Worm (Caenorhabditis elegans) whole organism, midembryonic: ENCODE measurements around the gene sax-1.

ENCODE experiments used
- T22C8.4 ChIP-seq: fragments of 200-800 bp; sonication (Bioruptor generic); IDR thresholded peaks from 2 replicates; pipeline ENCODE4 v1.3.6; 2022; ENCODE audit warnings: missing genetic modification characterization, missing compliant biosample characterization
- cog-1 ChIP-seq: sonication (generic microtip); optimal IDR thresholded peaks from 2 replicates; lab custom pipeline; 2016; ENCODE audit warnings: missing genetic modification characterization, missing compliant biosample characterization
- flt-1 ChIP-seq: fragments of 200-800 bp; sonication (Bioruptor generic); IDR thresholded peaks from 2 replicates; pipeline ENCODE4 v1.3.6; 2022; ENCODE audit warnings: missing genetic modification characterization, missing compliant biosample characterization
- klf-2 ChIP-seq: fragments of 200-800 bp; sonication (Bioruptor generic); conservative IDR thresholded peaks from 2 replicates; pipeline ENCODE4 v1.3.6; 2022; ENCODE audit warnings: missing genetic modification reagents, missing genetic modification characterization, missing compliant biosample characterization
- med-1 ChIP-seq: sonication (generic microtip); optimal IDR thresholded peaks from 2 replicates; lab custom pipeline; 2017; ENCODE audit warnings: missing genetic modification characterization, mild to moderate bottlenecking, missing compliant biosample characterization, antibody characterized with exemption, missing genetic modification reagents; ENCODE audit not compliant: insufficient read depth
- ref-1 ChIP-seq: fragments of 200-800 bp; sonication (Bioruptor generic); conservative IDR thresholded peaks from 2 replicates; pipeline ENCODE4 v1.3.6; 2022; ENCODE audit warnings: missing genetic modification reagents, missing genetic modification characterization, missing compliant biosample characterization
- tab-1 ChIP-seq: fragments of 200-800 bp; sonication (Bioruptor generic); IDR thresholded peaks from 2 replicates; pipeline ENCODE4 v1.3.6; 2022; ENCODE audit warnings: missing genetic modification characterization, missing compliant biosample characterization
- ztf-23 ChIP-seq: fragments of 200-800 bp; sonication (Bioruptor generic); IDR thresholded peaks from 2 replicates; pipeline ENCODE4 v1.3.6; 2022; ENCODE audit warnings: missing genetic modification reagents, missing genetic modification characterization, missing compliant biosample characterization
- ztf-29 ChIP-seq: fragments of 200-800 bp; sonication (Bioruptor generic); IDR thresholded peaks from 2 replicates; pipeline ENCODE4 v1.3.6; 2022; ENCODE audit warnings: missing genetic modification reagents, missing genetic modification characterization, missing compliant biosample characterization

sax-1 gene

DNA sequence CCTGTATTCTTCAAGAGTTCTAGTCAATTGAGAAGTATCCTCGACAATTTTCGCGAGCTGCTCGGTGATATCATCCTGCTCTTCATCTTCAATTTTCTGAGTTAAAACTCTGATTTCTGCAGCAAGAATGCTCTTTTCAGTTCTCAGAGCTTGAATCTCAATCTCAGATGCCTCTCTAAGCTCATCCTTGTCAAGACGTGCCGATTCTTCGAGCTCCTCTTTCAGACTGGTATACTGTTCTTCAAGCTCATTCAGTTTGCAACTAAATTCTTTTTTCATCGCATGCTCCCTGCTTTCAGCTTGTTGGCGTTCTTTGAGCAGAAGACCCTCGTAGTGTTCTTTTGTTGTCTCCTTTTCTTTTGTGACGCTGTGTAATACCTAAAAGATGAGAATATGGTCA lies 36.5 kb upstream of the sax-1 start:
- no peak for TF ChIP-seq ref-1 (GFP tag; lab: Robert Waterston, UW)

DNA sequence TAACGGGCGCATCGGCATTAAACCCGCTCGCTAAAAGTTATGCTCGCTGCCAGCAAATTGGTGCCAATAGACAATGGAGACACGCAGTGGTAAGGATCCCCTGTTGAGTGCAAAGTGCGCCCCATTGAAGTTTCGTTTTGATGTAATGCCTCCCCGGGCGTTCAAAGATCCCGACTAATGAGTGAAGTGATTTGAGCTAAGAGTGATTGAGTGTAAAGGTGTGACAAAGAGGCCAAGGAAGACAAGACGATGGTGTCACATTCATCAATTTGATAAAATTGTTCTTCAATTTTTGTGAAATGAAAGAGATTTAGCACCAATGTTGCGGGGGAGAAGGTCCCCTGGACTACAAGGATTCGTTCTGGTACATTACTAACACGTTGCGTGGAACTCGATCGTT lies 33.1 kb upstream of the sax-1 start:
- TF ChIP-seq cog-1 (tag; lab: Kevin White, UChicago), result no peak
- no peak for TF ChIP-seq ref-1 (GFP tag; lab: Robert Waterston, UW)
- TF ChIP-seq ztf-23 (GFP tag; lab: Robert Waterston, UW), result no peak
- TF ChIP-seq med-1 (GFP tag; lab: Kevin White, UChicago), result no peak
- no peak for TF ChIP-seq T22C8.4 (GFP tag; lab: Robert Waterston, UW)
- TF ChIP-seq klf-2 (GFP tag; lab: Robert Waterston, UW), result no peak
- no peak for TF ChIP-seq flt-1 (GFP tag; lab: Robert Waterston, UW)
- no peak for TF ChIP-seq ztf-29 (GFP tag; lab: Robert Waterston, UW)
- no peak for TF ChIP-seq tab-1 (GFP tag; lab: Robert Waterston, UW)

DNA sequence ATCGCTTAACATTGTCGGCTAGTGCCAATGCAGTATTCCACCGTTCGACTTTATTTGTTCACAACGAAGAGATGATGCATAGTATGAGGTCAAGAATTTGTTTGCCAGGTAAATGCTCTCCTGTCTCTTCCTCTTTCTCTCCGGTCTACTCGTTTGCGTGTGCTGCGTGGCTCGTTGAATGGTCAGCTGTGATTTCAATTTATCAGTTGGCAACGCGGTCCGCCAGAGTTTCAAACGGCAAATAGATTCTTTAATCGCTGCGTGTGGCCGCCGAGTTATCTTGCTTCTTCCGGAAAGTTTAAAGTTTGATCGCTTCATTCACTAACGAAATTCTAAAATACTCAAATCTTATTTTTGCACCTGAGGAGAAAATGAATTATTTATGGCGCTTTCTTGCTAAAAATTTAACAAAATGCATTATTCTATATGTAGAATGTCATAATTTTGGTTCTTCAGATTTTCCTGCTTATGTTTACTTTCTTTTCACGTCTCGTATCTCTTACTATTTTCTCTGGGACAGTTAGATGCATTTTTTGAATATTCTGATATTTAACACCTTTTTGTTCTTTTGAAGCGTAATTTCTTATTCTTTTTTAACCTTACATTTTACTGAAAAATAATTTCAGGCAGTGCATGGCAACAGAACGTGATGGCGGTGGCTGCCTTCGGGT lies 30.7 kb upstream of the sax-1 start, which contains the start of gene tsp-17:
Gene tsp-17, plus strand, starts transcription at position 621 of the 671 bp plus-strand sequence.
- no peak for TF ChIP-seq T22C8.4 (GFP tag; lab: Robert Waterston, UW)
- TF ChIP-seq ztf-29 (GFP tag; lab: Robert Waterston, UW), result no peak
- TF ChIP-seq ref-1 (GFP tag; lab: Robert Waterston, UW), result no peak
- no peak for TF ChIP-seq ztf-23 (GFP tag; lab: Robert Waterston, UW)
- no peak for TF ChIP-seq flt-1 (GFP tag; lab: Robert Waterston, UW)
- TF ChIP-seq tab-1 (GFP tag; lab: Robert Waterston, UW), result no peak
- TF ChIP-seq med-1 (GFP tag; lab: Kevin White, UChicago), result no peak
- no peak for TF ChIP-seq cog-1 (tag; lab: Kevin White, UChicago)
- no peak for TF ChIP-seq klf-2 (GFP tag; lab: Robert Waterston, UW)

ce11 chrX:3678507-3679175 lies 28.7 kb upstream of the sax-1 start, which contains the start of gene tag-52:
TSS of gene tag-52 (minus strand) at chrX:3678557.
- no peak for TF ChIP-seq med-1 (GFP tag; lab: Kevin White, UChicago)
- no peak for TF ChIP-seq tab-1 (GFP tag; lab: Robert Waterston, UW)
- no peak for TF ChIP-seq ref-1 (GFP tag; lab: Robert Waterston, UW)
- TF ChIP-seq flt-1 (GFP tag; lab: Robert Waterston, UW), result 0 out of 2 replicates have a peak, but pooled peaks have one; percentile 64

- TF ChIP-seq flt-1 (GFP tag; lab: Robert Waterston, UW) (no peak), ztf-23 (GFP tag; lab: Robert Waterston, UW) (no peak), tab-1 (GFP tag; lab: Robert Waterston, UW) (no peak), cog-1 (tag; lab: Kevin White, UChicago) (no peak), T22C8.4 (GFP tag; lab: Robert Waterston, UW) (no peak), med-1 (GFP tag; lab: Kevin White, UChicago) (no peak), ztf-29 (GFP tag; lab: Robert Waterston, UW) (no peak), ref-1 (GFP tag; lab: Robert Waterston, UW) (no peak), klf-2 (GFP tag; lab: Robert Waterston, UW) (no peak)
These were observed 23.7 kb upstream of the sax-1 start, which contains the start of gene ceh-63 for ce11 chrX:3673584-3674108. TSS of gene ceh-63 (minus strand) at chrX:3674058.

ce11 chrX:3671998-3672397 lies 22.0 kb upstream of the sax-1 start, which contains the start of gene C02F12.5:
TSS of gene C02F12.5 (minus strand) at chrX:3672098.
- TF ChIP-seq flt-1 (GFP tag; lab: Robert Waterston, UW), result no peak
- no peak for TF ChIP-seq ztf-23 (GFP tag; lab: Robert Waterston, UW)
- TF ChIP-seq cog-1 (tag; lab: Kevin White, UChicago), result no peak
- TF ChIP-seq T22C8.4 (GFP tag; lab: Robert Waterston, UW), result no peak
- no peak for TF ChIP-seq ref-1 (GFP tag; lab: Robert Waterston, UW)
- no peak for TF ChIP-seq tab-1 (GFP tag; lab: Robert Waterston, UW)
- TF ChIP-seq ztf-29 (GFP tag; lab: Robert Waterston, UW), result no peak
- TF ChIP-seq med-1 (GFP tag; lab: Kevin White, UChicago), result no peak
- no peak for TF ChIP-seq klf-2 (GFP tag; lab: Robert Waterston, UW)

DNA sequence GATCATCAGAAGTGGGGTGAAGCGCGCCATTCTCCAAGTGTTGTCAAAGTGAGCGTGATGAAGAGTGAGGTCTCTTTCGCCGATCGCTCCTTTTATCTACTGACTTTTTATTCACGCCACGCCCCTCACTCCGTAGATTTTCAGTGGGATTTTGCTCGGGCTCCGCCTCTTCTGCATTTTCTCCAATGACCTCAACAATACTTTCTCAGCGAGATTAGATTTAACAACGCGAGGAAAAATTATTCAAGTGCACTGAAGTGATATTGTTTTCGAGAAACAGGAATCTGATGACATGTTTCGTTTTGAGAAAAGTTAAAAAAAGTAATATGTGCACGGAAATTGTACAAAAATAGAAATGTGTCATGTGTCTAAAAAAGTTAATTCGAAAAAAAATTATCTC lies 18.9 kb upstream of the sax-1 start, which contains the start of gene snet-1:
Gene snet-1, minus strand, starts transcription at position 101 of the 400 bp plus-strand sequence.
- TF ChIP-seq klf-2 (GFP tag; lab: Robert Waterston, UW) (no peak), cog-1 (tag; lab: Kevin White, UChicago) (no peak), T22C8.4 (GFP tag; lab: Robert Waterston, UW) (no peak), ref-1 (GFP tag; lab: Robert Waterston, UW) (no peak), ztf-23 (GFP tag; lab: Robert Waterston, UW) (no peak), ztf-29 (GFP tag; lab: Robert Waterston, UW) (no peak), med-1 (GFP tag; lab: Kevin White, UChicago) (no peak), tab-1 (GFP tag; lab: Robert Waterston, UW) (no peak), flt-1 (GFP tag; lab: Robert Waterston, UW) (no peak)

DNA sequence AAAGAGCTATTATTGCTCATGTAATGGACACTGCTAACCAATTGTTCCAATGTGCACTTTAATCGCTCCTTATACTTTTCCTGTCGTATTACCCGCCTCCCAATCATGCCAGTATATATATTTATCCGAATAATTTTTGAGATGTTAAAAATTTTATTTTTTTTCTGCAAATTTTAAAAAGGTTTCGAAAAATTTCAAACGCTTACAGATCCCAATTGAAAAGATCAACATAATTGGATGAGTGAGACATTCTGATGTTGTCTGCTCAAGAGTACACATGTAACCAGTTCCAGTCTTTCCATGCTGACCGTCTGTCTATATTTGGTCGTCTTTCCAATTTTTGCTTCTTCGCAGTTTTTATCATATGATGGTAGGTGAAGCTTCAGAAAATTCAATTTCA lies 9.2 kb upstream of the sax-1 start, which contains the start of gene R11G1.1:
Gene R11G1.1, plus strand, starts transcription at position 301 of the 400 bp plus-strand sequence.
- no peak for TF ChIP-seq T22C8.4 (GFP tag; lab: Robert Waterston, UW)
- TF ChIP-seq tab-1 (GFP tag; lab: Robert Waterston, UW), result no peak

- no peak for TF ChIP-seq ref-1 (GFP tag; lab: Robert Waterston, UW)
- no peak for TF ChIP-seq flt-1 (GFP tag; lab: Robert Waterston, UW)
- TF ChIP-seq cog-1 (tag; lab: Kevin White, UChicago), result no peak
- TF ChIP-seq tab-1 (GFP tag; lab: Robert Waterston, UW), result no peak
- no peak for TF ChIP-seq med-1 (GFP tag; lab: Kevin White, UChicago)
- TF ChIP-seq T22C8.4 (GFP tag; lab: Robert Waterston, UW), result no peak
- no peak for TF ChIP-seq ztf-23 (GFP tag; lab: Robert Waterston, UW)
- no peak for TF ChIP-seq ztf-29 (GFP tag; lab: Robert Waterston, UW)
- TF ChIP-seq klf-2 (GFP tag; lab: Robert Waterston, UW), result no peak
These were observed 6.0 kb upstream of the sax-1 start, which contains the start of gene R11G1.7 for ce11 chrX:3655972-3656371. TSS of gene R11G1.7 (plus strand) at chrX:3656272.
